Worm (Caenorhabditis elegans) whole organism, L4 larva: ENCODE measurements around the gene F09E10.6.

Experiments
- D1046.2 ChIP-seq: fragments of 200-800 bp; sonication (Bioruptor generic); IDR thresholded peaks from 2 replicates; pipeline ENCODE4 v1.3.6; 2022; ENCODE audit warnings: missing genetic modification characterization, missing compliant biosample characterization
- F10B5.3 ChIP-seq: sonication (generic microtip); optimal IDR thresholded peaks from 2 replicates; lab custom pipeline; 2016; ENCODE audit warnings: mild to moderate bottlenecking, missing genetic modification characterization, missing compliant biosample characterization
- F26F4.8 ChIP-seq: fragments of 200-800 bp; sonication (Bioruptor generic); conservative IDR thresholded peaks from 2 replicates; pipeline ENCODE4 v1.3.6; 2022; ENCODE audit warnings: missing genetic modification characterization, missing compliant biosample characterization
- F37D6.2 ChIP-seq: sonication (generic microtip); optimal IDR thresholded peaks from 2 replicates; lab custom pipeline; 2016; ENCODE audit warnings: mild to moderate bottlenecking, missing genetic modification characterization, missing compliant biosample characterization
- Y105C5A.15 ChIP-seq: fragments of 200-800 bp; sonication (Bioruptor generic); IDR thresholded peaks from 2 replicates; pipeline ENCODE4 v1.3.6; 2022; ENCODE audit warnings: missing genetic modification characterization, missing compliant biosample characterization
- Y48G9A.11 ChIP-seq: fragments of 200-800 bp; sonication (Bioruptor generic); IDR thresholded peaks from 2 replicates; pipeline ENCODE4 v1.3.6; 2022; ENCODE audit warnings: missing genetic modification reagents, missing genetic modification characterization, missing compliant biosample characterization
- Y75B8A.6 ChIP-seq: fragments of 200-800 bp; sonication (Bioruptor generic); IDR thresholded peaks from 2 replicates; pipeline ENCODE4 v1.3.6; 2022; ENCODE audit warnings: missing genetic modification reagents, missing genetic modification characterization, missing compliant biosample characterization
- aha-1 ChIP-seq: fragments of 150-350 bp; peaks from one replicate; lab custom pipeline; 2014; ENCODE audit warnings: missing biosample characterization, missing genetic modification characterization
- attf-4 ChIP-seq: sonication (generic microtip); optimal IDR thresholded peaks from 3 replicates; lab custom pipeline; 2017; ENCODE audit warnings: missing biosample characterization, missing genetic modification characterization
- ceh-28 ChIP-seq: fragments of 150-350 bp; optimal IDR thresholded peaks from 2 replicates; lab custom pipeline; 2014; ENCODE audit warnings: missing biosample characterization, missing genetic modification reagents, missing genetic modification characterization
- ceh-44 ChIP-seq: fragments of 200-800 bp; sonication (Bioruptor generic); IDR thresholded peaks from 2 replicates; pipeline ENCODE4 v1.3.6; 2022; ENCODE audit warnings: missing genetic modification reagents, missing genetic modification characterization, missing compliant biosample characterization
- ceh-82 ChIP-seq: sonication (generic microtip); optimal IDR thresholded peaks from 2 replicates; lab custom pipeline; 2017; ENCODE audit warnings: missing biosample characterization, missing genetic modification characterization
- ces-1 ChIP-seq: fragments of 150-350 bp; sonication (generic microtip); optimal IDR thresholded peaks from 4 replicates; lab custom pipeline; 2014; ENCODE audit warnings: missing biosample characterization, missing genetic modification reagents, missing genetic modification characterization
- cey-2 ChIP-seq: sonication (generic microtip); optimal IDR thresholded peaks from 3 replicates; lab custom pipeline; 2017; ENCODE audit warnings: missing genetic modification characterization, mild to moderate bottlenecking, missing compliant biosample characterization, antibody characterized with exemption, borderline replicate concordance; ENCODE audit not compliant: insufficient read depth
- daf-12 ChIP-seq: fragments of 150-350 bp; optimal IDR thresholded peaks from 2 replicates; lab custom pipeline; 2014; ENCODE audit warnings: missing biosample characterization, missing genetic modification reagents, missing genetic modification characterization
- daf-16 ChIP-seq, 3 experiments: sonication (generic microtip); optimal IDR thresholded peaks; 2 replicates each; lab custom pipeline; 2016 to 2017; ENCODE audit warnings: missing genetic modification characterization in 3 of 3, missing genetic modification reagents in 3 of 3, mild to moderate bottlenecking in 2 of 3, missing compliant biosample characterization in 2 of 3, missing biosample characterization in 1 of 3, moderate library complexity in 1 of 3
- daf-19 ChIP-seq: fragments of 200-800 bp; sonication (Bioruptor generic); conservative IDR thresholded peaks from 2 replicates; pipeline ENCODE4 v1.3.6; 2022; ENCODE audit warnings: missing genetic modification characterization, missing compliant biosample characterization
- dmd-8 ChIP-seq: fragments of 200-800 bp; sonication (Bioruptor generic); IDR thresholded peaks from 2 replicates; pipeline ENCODE4 v1.3.6; 2022; ENCODE audit warnings: missing genetic modification characterization, missing compliant biosample characterization
- dpl-1 ChIP-seq: fragments of 150-350 bp; optimal IDR thresholded peaks from 2 replicates; lab custom pipeline; 2014; ENCODE audit warnings: missing biosample characterization, missing genetic modification reagents, missing genetic modification characterization
- egl-27 ChIP-seq: sonication (generic microtip); optimal IDR thresholded peaks from 3 replicates; lab custom pipeline; 2017; ENCODE audit warnings: missing biosample characterization, missing genetic modification reagents, missing genetic modification characterization
- fos-1 ChIP-seq: fragments of 150-350 bp; optimal IDR thresholded peaks from 2 replicates; lab custom pipeline; 2014; ENCODE audit warnings: missing biosample characterization, missing genetic modification characterization
- gei-8 ChIP-seq: fragments of 200-800 bp; sonication (Bioruptor generic); optimal IDR thresholded peaks from 2 replicates; lab custom pipeline; 2018; ENCODE audit warnings: mild to moderate bottlenecking, missing genetic modification characterization, missing compliant biosample characterization
- hlh-11 ChIP-seq: fragments of 200-800 bp; sonication (Bioruptor generic); optimal IDR thresholded peaks from 2 replicates; lab custom pipeline; 2018; ENCODE audit warnings: mild to moderate bottlenecking, missing genetic modification characterization, missing compliant biosample characterization
- hlh-30 ChIP-seq: sonication (generic microtip); optimal IDR thresholded peaks from 2 replicates; lab custom pipeline; 2017; ENCODE audit warnings: antibody characterized with exemption, mild to moderate bottlenecking, missing genetic modification characterization, missing compliant biosample characterization; ENCODE audit not compliant: insufficient read depth
- lin-1 ChIP-seq: fragments of 200-800 bp; sonication (Bioruptor generic); IDR thresholded peaks from 2 replicates; pipeline ENCODE4 v1.3.6; 2022; ENCODE audit warnings: missing genetic modification reagents, missing genetic modification characterization, missing compliant biosample characterization
- lin-15B ChIP-seq: fragments of 150-350 bp; sonication (generic microtip); optimal IDR thresholded peaks from 3 replicates; lab custom pipeline; 2014; ENCODE audit warnings: missing biosample characterization, missing genetic modification characterization
- lin-29 ChIP-seq: fragments of 200-800 bp; sonication (Bioruptor generic); IDR thresholded peaks from 2 replicates; pipeline ENCODE4 v1.3.6; 2022; ENCODE audit warnings: missing genetic modification reagents, missing genetic modification characterization, missing compliant biosample characterization
- lir-3 ChIP-seq: sonication (generic microtip); optimal IDR thresholded peaks from 2 replicates; lab custom pipeline; 2016; ENCODE audit warnings: mild to moderate bottlenecking, missing genetic modification characterization, missing compliant biosample characterization
- madf-5 ChIP-seq, 2 experiments: fragments of 200-800 bp; sonication (Bioruptor generic); IDR thresholded peaks; 2 replicates each; pipeline ENCODE4 v1.3.6; 2022; ENCODE audit warnings: missing compliant biosample characterization in 2 of 2, missing genetic modification characterization in 2 of 2
- madf-9 ChIP-seq: fragments of 200-800 bp; sonication (Bioruptor generic); conservative IDR thresholded peaks from 2 replicates; pipeline ENCODE4 v1.3.6; 2022; ENCODE audit warnings: missing genetic modification reagents, missing genetic modification characterization, missing compliant biosample characterization
- mes-2 ChIP-seq: sonication (generic microtip); optimal IDR thresholded peaks from 2 replicates; lab custom pipeline; 2016; ENCODE audit warnings: missing genotype, mild to moderate bottlenecking, missing genetic modification characterization, missing compliant biosample characterization; ENCODE audit not compliant: poor library complexity, severe bottlenecking
- mxl-3 ChIP-seq: fragments of 200-800 bp; sonication (Bioruptor generic); optimal IDR thresholded peaks from 2 replicates; lab custom pipeline; 2018; ENCODE audit warnings: mild to moderate bottlenecking, missing genetic modification characterization, missing compliant biosample characterization
- nhr-102 ChIP-seq: sonication (generic microtip); optimal IDR thresholded peaks from 2 replicates; lab custom pipeline; 2016; ENCODE audit warnings: mild to moderate bottlenecking, missing genetic modification characterization, moderate library complexity, missing compliant biosample characterization
- nhr-11 ChIP-seq: fragments of 150-350 bp; optimal IDR thresholded peaks from 2 replicates; lab custom pipeline; 2014; ENCODE audit warnings: missing biosample characterization, missing genetic modification characterization
- nhr-237 ChIP-seq: sonication (generic microtip); optimal IDR thresholded peaks from 2 replicates; lab custom pipeline; 2017; ENCODE audit warnings: missing biosample characterization, missing genetic modification characterization
- nhr-25 ChIP-seq: sonication (generic microtip); optimal IDR thresholded peaks from 2 replicates; lab custom pipeline; 2017; ENCODE audit warnings: missing genetic modification characterization, mild to moderate bottlenecking, missing compliant biosample characterization, antibody characterized with exemption, moderate library complexity, borderline replicate concordance; ENCODE audit not compliant: insufficient read depth
- nhr-28 ChIP-seq: fragments of 150-350 bp; optimal IDR thresholded peaks from 2 replicates; lab custom pipeline; 2014; ENCODE audit warnings: missing biosample characterization, missing genetic modification characterization
- nhr-42 ChIP-seq: fragments of 200-800 bp; sonication (Bioruptor generic); IDR thresholded peaks from 2 replicates; pipeline ENCODE4 v1.3.6; 2022; ENCODE audit warnings: missing genetic modification characterization, missing compliant biosample characterization
- nhr-48 ChIP-seq: sonication (generic microtip); optimal IDR thresholded peaks from 2 replicates; lab custom pipeline; 2016; ENCODE audit warnings: mild to moderate bottlenecking, missing genetic modification characterization, missing compliant biosample characterization
- pha-4 ChIP-seq, 2 experiments: fragments of 150-350 bp in 1 of 2; fragments of 200-800 bp in 1 of 2; sonication (Bioruptor generic) in 1 of 2; IDR thresholded peaks in 1 of 2; optimal IDR thresholded peaks in 1 of 2; 2 replicates each; pipeline versions ENCODE4 v1.3.6 to Lab custom; 2014 to 2022; ENCODE audit warnings: missing genetic modification characterization in 2 of 2, missing genetic modification reagents in 2 of 2, missing biosample characterization in 1 of 2, missing compliant biosample characterization in 1 of 2
- rbr-2 ChIP-seq: sonication (generic microtip); optimal IDR thresholded peaks from 2 replicates; lab custom pipeline; 2016; ENCODE audit warnings: missing genotype, missing genetic modification characterization, missing compliant biosample characterization
- saeg-2 ChIP-seq: fragments of 200-800 bp; sonication (Bioruptor generic); IDR thresholded peaks from 2 replicates; pipeline ENCODE4 v1.3.6; 2022; ENCODE audit warnings: missing genetic modification reagents, missing genetic modification characterization, missing compliant biosample characterization
- spr-1 ChIP-seq: sonication (generic microtip); optimal IDR thresholded peaks from 2 replicates; lab custom pipeline; 2016; ENCODE audit warnings: mild to moderate bottlenecking, missing genetic modification characterization, missing compliant biosample characterization
- spr-3 ChIP-seq: fragments of 200-800 bp; sonication (Bioruptor generic); optimal IDR thresholded peaks from 2 replicates; lab custom pipeline; 2018; ENCODE audit warnings: mild to moderate bottlenecking, missing genetic modification characterization, missing compliant biosample characterization
- tag-97 ChIP-seq: fragments of 200-800 bp; sonication (Bioruptor generic); IDR thresholded peaks from 2 replicates; pipeline ENCODE4 v1.3.6; 2022; ENCODE audit warnings: missing genetic modification characterization, missing compliant biosample characterization
- tra-1 ChIP-seq: fragments of 200-800 bp; sonication (Bioruptor generic); IDR thresholded peaks from 2 replicates; pipeline ENCODE4 v1.3.6; 2022; ENCODE audit warnings: missing genetic modification reagents, missing genetic modification characterization, missing compliant biosample characterization
- unc-62 ChIP-seq, 3 experiments: fragments of 150-350 bp in 1 of 3; sonication (generic microtip); optimal IDR thresholded peaks in 2 of 3; peaks in 1 of 3; 1 replicate in 1 of 3; 2 replicates in 2 of 3; lab custom pipeline; 2014 to 2017; ENCODE audit warnings: missing biosample characterization in 3 of 3, missing genetic modification characterization in 3 of 3, missing genetic modification reagents in 3 of 3, missing genotype in 1 of 3
- zip-11 ChIP-seq: fragments of 200-800 bp; sonication (Bioruptor generic); IDR thresholded peaks from 2 replicates; pipeline ENCODE4 v1.3.6; 2022; ENCODE audit warnings: missing genetic modification characterization, missing compliant biosample characterization

Gene F09E10.6

ce11 chrX:1454385-1454784 lies 43.1 kb downstream of the F09E10.6 start (continued):
- peak; percentile 42; the same call in 1 of the 2 replicates for TF ChIP-seq lin-29
- peak; percentile 70 for TF ChIP-seq attf-4 (tag; lab: Kevin White, UChicago)
- TF ChIP-seq F37D6.2 (tag; lab: Kevin White, UChicago): peak; percentile 78
- peak; percentile 93 for TF ChIP-seq mxl-3
- peak; percentile 72 for TF ChIP-seq mes-2 (tag; lab: Kevin White, UChicago)
- peak in 1 of 2 experiments; percentile 32; a peak in 1 of 4 replicates for TF ChIP-seq madf-5 (GFP tag; IDR thresholded peaks at IDR 0.05; lab: Robert Waterston, UW)
- TF ChIP-seq daf-16 (GFP tag; optimal IDR thresholded peaks at IDR 0.05; lab: Kevin White, UChicago): peak in 1 of 2 experiments; percentile 67
- TF ChIP-seq daf-16 (tag; optimal IDR thresholded peaks at IDR 0.05; lab: Kevin White, UChicago): peak; percentile 80
- TF ChIP-seq unc-62 (GFP tag; optimal IDR thresholded peaks at IDR 0.05 in 1 of 2; lab: Kevin White, UChicago): peak in 1 of 2 experiments; percentile 97
- no peak for TF ChIP-seq unc-62 (tag; optimal IDR thresholded peaks at IDR 0.05; lab: Kevin White, UChicago)
- TF ChIP-seq dpl-1: peak; percentile 41
- no peak for TF ChIP-seq ceh-82 (tag; lab: Kevin White, UChicago)
- peak; percentile 96 for TF ChIP-seq nhr-28 (tag; lab: Kevin White, UChicago)
- TF ChIP-seq dmd-8 (GFP tag; lab: Robert Waterston, UW): peak; percentile 61; the same call in 1 of the 2 replicates
- peak; percentile 60 for TF ChIP-seq gei-8 (GFP tag; lab: Kevin White, UChicago)
- peak; percentile 79 for TF ChIP-seq spr-1
- TF ChIP-seq nhr-25 (tag; lab: Kevin White, UChicago): peak; percentile 88
- peak; percentile 80 for TF ChIP-seq nhr-102
- TF ChIP-seq lin-15B: no peak
- no peak for TF ChIP-seq nhr-237 (tag; lab: Kevin White, UChicago)
- TF ChIP-seq ceh-44: no peak
- TF ChIP-seq cey-2 (tag; lab: Kevin White, UChicago): peak; percentile 2
- peak; percentile 93 for TF ChIP-seq pha-4 (GFP tag; IDR thresholded peaks at IDR 0.05; lab: Robert Waterston, UW)
- TF ChIP-seq pha-4 (tag; optimal IDR thresholded peaks at IDR 0.05; lab: Kevin White, UChicago): peak; percentile 82
- TF ChIP-seq ces-1 (GFP tag; lab: Kevin White, UChicago): no peak
- peak; percentile 90 for TF ChIP-seq nhr-48 (tag; lab: Kevin White, UChicago)
- peak; percentile 84 for TF ChIP-seq tra-1 (GFP tag; lab: Robert Waterston, UW)
- peak; percentile 100 for TF ChIP-seq fos-1 (tag; lab: Kevin White, UChicago)
- no peak; the same call in 1 of the 2 replicates for TF ChIP-seq nhr-42 (GFP tag; lab: Robert Waterston, UW)
- 0 out of 2 replicates have a peak, but pooled peaks have one; percentile 45 for TF ChIP-seq Y105C5A.15 (GFP tag; lab: Robert Waterston, UW)
- TF ChIP-seq aha-1 (tag; lab: Kevin White, UChicago): peak; percentile 99
- peak; percentile 51; the same call in 1 of the 2 replicates for TF ChIP-seq madf-9 (GFP tag; lab: Robert Waterston, UW)
- TF ChIP-seq F26F4.8 (GFP tag; lab: Robert Waterston, UW): no peak
- TF ChIP-seq daf-19 (GFP tag; lab: Robert Waterston, UW): no peak
- no peak for TF ChIP-seq D1046.2
- no peak for TF ChIP-seq daf-12 (tag; lab: Kevin White, UChicago)
- no peak for TF ChIP-seq zip-11
- TF ChIP-seq tag-97: no peak
- peak; percentile 93 for TF ChIP-seq nhr-11
- TF ChIP-seq egl-27 (tag; lab: Kevin White, UChicago): no peak
- no peak for TF ChIP-seq ceh-28
- TF ChIP-seq hlh-30 (tag; lab: Kevin White, UChicago): peak; percentile 96
- TF ChIP-seq rbr-2 (tag; lab: Kevin White, UChicago): peak; percentile 93
- no peak for TF ChIP-seq Y48G9A.11 (GFP tag; lab: Robert Waterston, UW)
- peak; percentile 76; the same call in 1 of the 2 replicates for TF ChIP-seq saeg-2 (GFP tag; lab: Robert Waterston, UW)
- 0 out of 2 replicates have a peak, but pooled peaks have one; percentile 8 for TF ChIP-seq Y75B8A.6 (GFP tag; lab: Robert Waterston, UW)
- peak; percentile 50 for TF ChIP-seq spr-3 (GFP tag; lab: Kevin White, UChicago)
- TF ChIP-seq hlh-11 (tag; lab: Kevin White, UChicago): peak; percentile 99
- peak; percentile 10 for TF ChIP-seq lir-3 (tag; lab: Kevin White, UChicago)
- peak; percentile 91 for TF ChIP-seq lin-1 (GFP tag; lab: Robert Waterston, UW)
- peak; percentile 59 for TF ChIP-seq F10B5.3
